Worm (Caenorhabditis elegans) whole organism, L3 larva: ENCODE measurements around the gene K01A6.4.

Experiments used
- R02D3.7 ChIP-seq: fragments of 150-350 bp; optimal IDR thresholded peaks from 2 replicates; lab custom pipeline; 2014; ENCODE audit warnings: missing biosample characterization, missing genetic modification characterization
- ZK546.5 ChIP-seq: sonication (generic microtip); optimal IDR thresholded peaks from 2 replicates; lab custom pipeline; 2017; ENCODE audit warnings: missing biosample characterization, missing genetic modification characterization
- aly-2 ChIP-seq: fragments of 150-350 bp; optimal IDR thresholded peaks from 2 replicates; lab custom pipeline; 2014; ENCODE audit warnings: missing biosample characterization, missing genetic modification characterization
- ama-1 ChIP-seq: fragments of 150-350 bp; optimal IDR thresholded peaks from 2 replicates; lab custom pipeline; 2018
- ceh-16 ChIP-seq: sonication (generic microtip); optimal IDR thresholded peaks from 2 replicates; lab custom pipeline; 2017; ENCODE audit warnings: missing biosample characterization, missing genetic modification characterization
- ceh-28 ChIP-seq: fragments of 150-350 bp; optimal IDR thresholded peaks from 2 replicates; lab custom pipeline; 2014; ENCODE audit warnings: missing biosample characterization, missing genetic modification reagents, missing genetic modification characterization
- ceh-9 ChIP-seq: sonication (generic microtip); optimal IDR thresholded peaks from 2 replicates; lab custom pipeline; 2018; ENCODE audit warnings: missing biosample characterization, missing genetic modification characterization
- egl-5 ChIP-seq: fragments of 150-350 bp; optimal IDR thresholded peaks from 2 replicates; lab custom pipeline; 2017; ENCODE audit warnings: missing biosample characterization, missing genetic modification reagents, missing genetic modification characterization, inconsistent platforms
- elt-1 ChIP-seq: fragments of 150-350 bp; optimal IDR thresholded peaks from 2 replicates; lab custom pipeline; 2014; ENCODE audit warnings: missing biosample characterization, missing genetic modification characterization
- elt-2 ChIP-seq: sonication (generic microtip); optimal IDR thresholded peaks from 2 replicates; lab custom pipeline; 2016; ENCODE audit warnings: missing genetic modification reagents, mild to moderate bottlenecking, missing genetic modification characterization, missing compliant biosample characterization
- elt-3 ChIP-seq, 3 experiments: fragments of 150-350 bp in 1 of 3; sonication (generic microtip) in 2 of 3; optimal IDR thresholded peaks; 2 replicates in 2 of 3; 4 replicates in 1 of 3; lab custom pipeline; 2014 to 2017; ENCODE audit warnings: missing biosample characterization in 3 of 3, missing genetic modification characterization in 3 of 3
- eor-1 ChIP-seq, 2 experiments: fragments of 150-350 bp; optimal IDR thresholded peaks; 2 replicates each; lab custom pipeline; 2014 to 2018; ENCODE audit warnings: missing biosample characterization in 2 of 2, missing genetic modification characterization in 2 of 2
- fkh-10 ChIP-seq: sonication (generic microtip); optimal IDR thresholded peaks from 2 replicates; lab custom pipeline; 2017; ENCODE audit warnings: missing biosample characterization, missing genetic modification reagents, missing genetic modification characterization
- fkh-2 ChIP-seq: fragments of 150-350 bp; optimal IDR thresholded peaks from 2 replicates; lab custom pipeline; 2014; ENCODE audit warnings: missing biosample characterization, missing genetic modification reagents, missing genetic modification characterization
- fos-1 ChIP-seq: fragments of 150-350 bp; optimal IDR thresholded peaks from 2 replicates; lab custom pipeline; 2014; ENCODE audit warnings: missing biosample characterization, missing genetic modification characterization
- hmg-11 ChIP-seq: sonication (generic microtip); optimal IDR thresholded peaks from 2 replicates; lab custom pipeline; 2016; ENCODE audit warnings: missing genetic modification characterization, missing compliant biosample characterization
- jun-1 ChIP-seq: fragments of 150-350 bp; optimal IDR thresholded peaks from 2 replicates; lab custom pipeline; 2014; ENCODE audit warnings: missing biosample characterization, missing genetic modification reagents, missing genetic modification characterization
- lin-15B ChIP-seq: fragments of 150-350 bp; optimal IDR thresholded peaks from 2 replicates; lab custom pipeline; 2014; ENCODE audit warnings: missing biosample characterization, missing genetic modification characterization
- lin-39 ChIP-seq: fragments of 150-350 bp; optimal IDR thresholded peaks from 2 replicates; lab custom pipeline; 2018; ENCODE audit warnings: missing biosample characterization, missing genetic modification reagents, missing genetic modification characterization
- lsy-12 ChIP-seq: sonication (generic microtip); optimal IDR thresholded peaks from 2 replicates; lab custom pipeline; 2016; ENCODE audit warnings: mild to moderate bottlenecking, missing genetic modification characterization, missing compliant biosample characterization
- mdl-1 ChIP-seq: fragments of 150-350 bp; optimal IDR thresholded peaks from 2 replicates; lab custom pipeline; 2014; ENCODE audit warnings: missing biosample characterization, missing genetic modification characterization
- mml-1 ChIP-seq: fragments of 150-350 bp; sonication (generic microtip); optimal IDR thresholded peaks from 3 replicates; lab custom pipeline; 2014; ENCODE audit warnings: missing biosample characterization, missing genetic modification characterization
- nfya-1 ChIP-seq: sonication (generic microtip); optimal IDR thresholded peaks from 2 replicates; lab custom pipeline; 2017; ENCODE audit warnings: missing genetic modification characterization, mild to moderate bottlenecking, missing compliant biosample characterization, antibody characterized with exemption, moderate library complexity; ENCODE audit not compliant: insufficient read depth
- nhr-11 ChIP-seq: fragments of 150-350 bp; optimal IDR thresholded peaks from 2 replicates; lab custom pipeline; 2014; ENCODE audit warnings: missing biosample characterization, missing genetic modification characterization
- nhr-12 ChIP-seq: fragments of 150-350 bp; optimal IDR thresholded peaks from 2 replicates; lab custom pipeline; 2014; ENCODE audit warnings: missing biosample characterization, missing genetic modification characterization
- nhr-23 ChIP-seq: fragments of 150-350 bp; optimal IDR thresholded peaks from 2 replicates; lab custom pipeline; 2014; ENCODE audit warnings: missing biosample characterization, missing genetic modification reagents, missing genetic modification characterization
- nhr-25 ChIP-seq: sonication (generic microtip); optimal IDR thresholded peaks from 2 replicates; lab custom pipeline; 2017; ENCODE audit warnings: missing biosample characterization, missing genetic modification characterization
- nhr-28 ChIP-seq: fragments of 150-350 bp; optimal IDR thresholded peaks from 2 replicates; lab custom pipeline; 2014; ENCODE audit warnings: missing biosample characterization, missing genetic modification characterization
- nhr-43 ChIP-seq: sonication (generic microtip); optimal IDR thresholded peaks from 2 replicates; lab custom pipeline; 2016; ENCODE audit warnings: mild to moderate bottlenecking, missing genetic modification characterization, missing compliant biosample characterization; ENCODE audit not compliant: poor library complexity, severe bottlenecking
- nhr-67 ChIP-seq: fragments of 150-350 bp; optimal IDR thresholded peaks from 2 replicates; lab custom pipeline; 2014; ENCODE audit warnings: missing biosample characterization, missing genetic modification characterization
- nhr-76 ChIP-seq: fragments of 150-350 bp; sonication (generic microtip); optimal IDR thresholded peaks from 5 replicates; lab custom pipeline; 2014; ENCODE audit warnings: missing biosample characterization, missing genetic modification characterization
- pha-4 ChIP-seq: fragments of 150-350 bp; optimal IDR thresholded peaks from 2 replicates; lab custom pipeline; 2014; ENCODE audit warnings: missing biosample characterization, missing genetic modification reagents, missing genetic modification characterization
- skn-1 ChIP-seq: fragments of 150-350 bp; optimal IDR thresholded peaks from 2 replicates; lab custom pipeline; 2014; ENCODE audit warnings: missing biosample characterization, missing genetic modification characterization
- snpc-4 ChIP-seq: fragments of 150-350 bp; optimal IDR thresholded peaks from 2 replicates; lab custom pipeline; 2014; ENCODE audit warnings: missing biosample characterization, missing genetic modification characterization
- unc-62 ChIP-seq: fragments of 150-350 bp; sonication (generic microtip); optimal IDR thresholded peaks from 4 replicates; lab custom pipeline; 2014; ENCODE audit warnings: missing biosample characterization, missing genetic modification reagents, missing genetic modification characterization
- zag-1 ChIP-seq: fragments of 150-350 bp; optimal IDR thresholded peaks from 2 replicates; lab custom pipeline; 2014; ENCODE audit warnings: missing biosample characterization, missing genetic modification characterization
- ztf-11 ChIP-seq: fragments of 150-350 bp; optimal IDR thresholded peaks from 2 replicates; lab custom pipeline; 2014; ENCODE audit warnings: missing biosample characterization, missing genetic modification characterization

Gene K01A6.4

DNA sequence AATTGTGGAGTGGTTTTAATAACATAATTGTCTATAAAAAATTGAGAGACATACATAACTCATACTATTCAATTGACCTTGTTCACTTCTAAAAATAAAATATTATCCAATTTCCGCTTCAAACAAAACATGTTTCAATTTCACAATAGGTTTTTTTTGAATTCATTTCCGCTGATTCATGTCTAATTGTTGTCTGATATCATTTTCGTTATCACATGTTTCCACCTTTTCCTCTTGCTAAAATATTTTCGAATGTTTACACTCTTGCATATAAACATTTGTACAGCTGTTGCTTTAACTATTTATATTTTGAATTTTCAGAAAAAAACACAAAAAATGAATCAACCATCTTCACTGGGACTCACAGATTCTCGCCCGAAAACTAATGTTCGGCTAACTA lies 5.2 kb upstream of the K01A6.4 start, which contains the start of gene gem-4:
TSS of gene gem-4 (plus strand) at position 301 of the 400 bp plus-strand sequence.
- no peak for TF ChIP-seq ceh-16 (tag; lab: Kevin White, UChicago)
- TF ChIP-seq pha-4 (tag; lab: Kevin White, UChicago): peak; percentile 28
- TF ChIP-seq elt-2 (tag; lab: Kevin White, UChicago): peak; percentile 9

DNA sequence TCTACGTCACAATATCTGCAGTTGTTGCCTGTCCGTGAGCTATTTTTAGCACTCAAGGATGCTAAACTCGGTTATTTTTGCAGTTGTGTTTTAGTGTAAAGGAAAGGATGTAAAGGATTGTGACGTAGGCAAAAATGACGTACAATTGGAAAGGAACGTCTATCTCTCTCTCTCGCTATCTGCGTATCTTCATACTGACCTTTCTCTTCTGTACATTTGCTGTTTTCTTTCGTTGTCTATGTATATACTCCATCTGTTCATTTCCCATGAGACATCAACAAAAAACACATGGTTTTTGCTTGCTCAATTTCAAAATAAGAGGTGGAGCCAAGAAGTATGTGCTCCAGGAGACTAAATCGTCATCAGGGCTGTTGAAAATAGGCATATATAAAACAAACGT lies 4.2 kb upstream of the K01A6.4 start:
- TF ChIP-seq zag-1 (tag; lab: Kevin White, UChicago): no peak
- no peak for TF ChIP-seq lsy-12 (tag; lab: Kevin White, UChicago)
- TF ChIP-seq fkh-2 (tag; lab: Kevin White, UChicago): peak; percentile 7
- no peak for TF ChIP-seq nhr-43 (tag; lab: Kevin White, UChicago)
- no peak for TF ChIP-seq nhr-28
- TF ChIP-seq ceh-28 (tag; lab: Kevin White, UChicago): no peak
- TF ChIP-seq egl-5: no peak
- TF ChIP-seq lin-15B (tag; lab: Kevin White, UChicago): no peak
- TF ChIP-seq elt-3 (tag; optimal IDR thresholded peaks at IDR 0.05; lab: Kevin White, UChicago): no peak
- peak; percentile 22 for TF ChIP-seq snpc-4
- no peak for TF ChIP-seq R02D3.7 (tag; lab: Kevin White, UChicago)
- TF ChIP-seq nhr-12: no peak
- no peak for TF ChIP-seq skn-1 (tag; lab: Kevin White, UChicago)
- TF ChIP-seq nfya-1 (tag; lab: Kevin White, UChicago): peak; percentile 32
- TF ChIP-seq eor-1 (tag; optimal IDR thresholded peaks at IDR 0.05; lab: Kevin White, UChicago): no peak

DNA sequence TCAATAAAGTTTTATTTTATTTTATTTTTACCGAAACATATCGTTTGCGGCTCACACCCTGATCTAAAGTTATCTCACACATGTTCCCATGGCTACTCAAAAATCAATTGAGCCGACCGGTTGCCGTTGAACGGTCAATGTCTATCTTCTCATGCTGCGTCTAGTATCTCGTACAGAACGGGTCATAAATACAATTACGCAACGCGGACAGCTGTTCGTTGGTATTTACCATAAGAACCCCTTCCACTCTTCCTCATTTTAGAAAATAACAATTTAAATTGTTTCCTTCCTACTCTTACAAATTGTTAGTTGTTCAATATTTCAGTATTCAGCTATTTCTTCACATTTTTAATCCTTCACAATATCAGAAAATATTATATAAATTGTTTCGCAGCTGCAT lies 3.7 kb upstream of the K01A6.4 start:
- TF ChIP-seq fos-1 (tag; lab: Kevin White, UChicago) (no peak), hmg-11 (tag; lab: Kevin White, UChicago) (no peak), nhr-67 (no peak), nhr-43 (tag; lab: Kevin White, UChicago) (no peak), nfya-1 (tag; lab: Kevin White, UChicago) (no peak), lin-39 (tag; lab: Kevin White, UChicago) (no peak), elt-1 (no peak)

DNA sequence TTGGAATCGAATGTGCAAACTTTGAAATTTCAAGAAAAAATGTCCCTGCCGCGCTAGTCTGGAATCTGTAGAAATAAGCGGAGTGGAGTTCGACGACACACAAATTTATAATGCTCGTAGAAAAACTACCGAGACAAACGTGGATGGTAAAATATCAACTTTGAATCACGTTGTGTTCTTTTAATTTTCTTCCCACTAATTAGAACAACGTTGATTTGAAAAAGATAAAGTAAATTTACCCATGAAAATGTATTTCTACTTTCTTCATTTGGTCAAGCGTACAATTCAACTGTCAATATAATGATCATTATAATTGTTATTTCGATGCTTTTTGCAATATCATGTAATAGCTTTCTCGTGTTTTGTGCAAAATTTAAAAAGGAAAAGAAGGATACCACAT lies 2.3 kb upstream of the K01A6.4 start, which contains the start of gene K01A6.5:
TSS of gene K01A6.5 (plus strand) at position 301 of the 400 bp plus-strand sequence.
- no peak for TF ChIP-seq ceh-28 (tag; lab: Kevin White, UChicago)
- TF ChIP-seq elt-1: no peak
- no peak for TF ChIP-seq elt-3 (tag; optimal IDR thresholded peaks at IDR 0.05; lab: Kevin White, UChicago)
- TF ChIP-seq nhr-12: no peak
- TF ChIP-seq lin-15B (tag; lab: Kevin White, UChicago): no peak
- TF ChIP-seq egl-5: no peak
- no peak for TF ChIP-seq nhr-23 (tag; lab: Kevin White, UChicago)
- TF ChIP-seq fkh-10 (GFP tag; lab: Kevin White, UChicago): no peak
- no peak for TF ChIP-seq eor-1 (tag; optimal IDR thresholded peaks at IDR 0.05; lab: Kevin White, UChicago)
- TF ChIP-seq aly-2: no peak

DNA sequence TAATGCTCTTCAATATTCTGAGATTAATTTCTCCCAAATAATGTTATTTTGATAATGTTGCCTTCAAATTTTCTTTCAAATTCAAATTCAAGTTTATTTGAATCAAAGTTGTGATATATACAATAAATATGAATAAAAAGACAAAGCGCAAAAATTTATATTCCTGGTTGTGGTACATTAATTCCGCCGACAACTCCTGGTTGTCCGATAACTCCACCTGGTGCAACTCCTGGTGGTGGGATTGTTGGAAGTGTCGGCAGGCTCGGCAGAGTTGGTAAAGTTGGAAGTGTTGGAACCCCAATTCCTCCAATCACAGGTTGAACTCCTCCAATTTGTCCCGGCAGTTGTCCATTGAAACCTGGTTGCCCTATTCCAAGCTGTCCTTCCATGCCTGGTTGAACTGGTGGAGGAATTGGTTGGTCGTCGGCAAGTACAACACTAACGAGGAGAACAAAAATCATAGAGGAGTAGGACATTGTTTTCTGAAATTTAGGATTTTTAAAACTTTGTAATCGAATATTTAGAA lies 1.9 kb downstream of the K01A6.4 start, which contains the start of gene K01A6.7:
TSS of gene K01A6.7 (minus strand) at position 476 of the 526 bp plus-strand sequence.
- TF ChIP-seq elt-2 (tag; lab: Kevin White, UChicago) (no peak), nhr-76 (tag; lab: Kevin White, UChicago) (no peak), aly-2 (no peak), mdl-1 (tag; lab: Kevin White, UChicago) (no peak), R02D3.7 (tag; lab: Kevin White, UChicago) (no peak), jun-1 (tag; lab: Kevin White, UChicago) (no peak)

DNA sequence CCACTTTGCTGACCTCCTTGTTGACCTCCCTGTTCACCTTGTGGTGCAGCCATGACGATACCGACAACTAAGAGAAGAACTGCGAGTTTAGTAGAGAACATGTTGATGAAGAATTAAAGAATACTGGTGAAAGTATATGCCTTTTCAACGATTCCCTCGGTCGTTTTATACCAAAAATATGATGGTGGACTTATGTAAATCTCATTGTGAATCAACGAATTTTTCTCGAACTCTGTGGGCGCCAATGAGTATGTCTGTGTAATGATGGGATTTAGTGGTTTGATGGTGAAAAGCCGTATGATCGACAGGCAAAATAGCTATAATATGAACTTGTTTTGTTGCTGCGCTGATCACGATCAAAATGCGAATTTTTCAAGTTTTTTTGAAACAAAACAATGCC lies 2.8 kb downstream of the K01A6.4 start, which contains the start of gene K01A6.8:
TSS of gene K01A6.8 (minus strand) at position 101 of the 400 bp plus-strand sequence.
- TF ChIP-seq ztf-11: no peak
- TF ChIP-seq nhr-11 (tag; lab: Kevin White, UChicago): no peak
- TF ChIP-seq nhr-67: no peak
- TF ChIP-seq elt-2 (tag; lab: Kevin White, UChicago): no peak
- TF ChIP-seq lin-39 (tag; lab: Kevin White, UChicago): no peak
- TF ChIP-seq mml-1 (tag; lab: Kevin White, UChicago): no peak
- no peak for TF ChIP-seq ZK546.5 (tag; lab: Kevin White, UChicago)
- TF ChIP-seq nhr-12: no peak
- no peak for TF ChIP-seq lsy-12 (tag; lab: Kevin White, UChicago)
- no peak for TF ChIP-seq ama-1 (lab: Kevin White, UChicago)
- TF ChIP-seq nhr-23 (tag; lab: Kevin White, UChicago): no peak
- no peak for TF ChIP-seq unc-62 (GFP tag; lab: Kevin White, UChicago)
- TF ChIP-seq nhr-25 (tag; lab: Kevin White, UChicago): no peak
- TF ChIP-seq ceh-9: no peak
- no peak for TF ChIP-seq fos-1 (tag; lab: Kevin White, UChicago)
- TF ChIP-seq nhr-76 (tag; lab: Kevin White, UChicago): no peak
- TF ChIP-seq skn-1 (tag; lab: Kevin White, UChicago): no peak
- no peak for TF ChIP-seq mdl-1 (tag; lab: Kevin White, UChicago)
